Worm (Caenorhabditis elegans): ENCODE data around the gene ZK666.2.
"Not testable (repeated sequence)": the region's sequence is repeated elsewhere in the genome, so short reads cannot be mapped to it uniquely, and the experiment has no call there.

The ZK666.2 gene

ce11 chrII:10501578-10501977 is 29.9 kb upstream of the ZK666.2 start:
- peak; percentile 27 for TF ChIP-seq ham-2 (GFP tag; optimal IDR thresholded peaks at IDR 0.05)
- TF ChIP-seq blmp-1 (tag; optimal IDR thresholded peaks at IDR 0.05), result peak; percentile 3
- TF ChIP-seq elt-1 (tag; optimal IDR thresholded peaks at IDR 0.05; ENCODE audit: borderline replicate concordance, insufficient read depth), result peak; percentile 65
- no peak for TF ChIP-seq unc-39 (tag; optimal IDR thresholded peaks at IDR 0.05)
- TF ChIP-seq ces-1 (GFP tag; optimal IDR thresholded peaks at IDR 0.05), result peak; percentile 37
- TF ChIP-seq nhr-237 (tag; optimal IDR thresholded peaks at IDR 0.05), result no peak
- TF ChIP-seq unc-62 (GFP tag; optimal IDR thresholded peaks at IDR 0.05), result peak; percentile 57

ce11 chrII:10500674-10501073 is 29.0 kb upstream of the ZK666.2 start:
- no peak for TF ChIP-seq pha-4 (tag; optimal IDR thresholded peaks at IDR 0.05)
- TF ChIP-seq elt-3 (tag; optimal IDR thresholded peaks at IDR 0.05), result no peak
- no peak for TF ChIP-seq ceh-43 (GFP tag; optimal IDR thresholded peaks at IDR 0.05)
- TF ChIP-seq ham-2 (GFP tag; optimal IDR thresholded peaks at IDR 0.05), result no peak
- TF ChIP-seq sptf-1 (tag; optimal IDR thresholded peaks at IDR 0.05), result no peak
- TF ChIP-seq lin-13 (tag; optimal IDR thresholded peaks at IDR 0.05), result no peak
- no peak for TF ChIP-seq unc-120 (tag; optimal IDR thresholded peaks at IDR 0.05; ENCODE audit: poor library complexity, severe bottlenecking)
- no peak for TF ChIP-seq lsy-2 (tag; optimal IDR thresholded peaks at IDR 0.05)
- TF ChIP-seq nhr-28 (tag; optimal IDR thresholded peaks at IDR 0.05), result no peak
- no peak for TF ChIP-seq ceh-83 (GFP tag; optimal IDR thresholded peaks at IDR 0.05)
- TF ChIP-seq nhr-12 (tag; optimal IDR thresholded peaks at IDR 0.05), result no peak
- no peak for TF ChIP-seq lin-32 (GFP tag; optimal IDR thresholded peaks at IDR 0.05)
- TF ChIP-seq snpc-4 (tag; optimal IDR thresholded peaks at IDR 0.05), result no peak
- TF ChIP-seq tbx-8 (GFP tag; optimal IDR thresholded peaks at IDR 0.05), result no peak
- TF ChIP-seq ztf-11 (tag; optimal IDR thresholded peaks at IDR 0.05), result no peak
- no peak for TF ChIP-seq hlh-1 (tag; optimal IDR thresholded peaks at IDR 0.05)
- no peak for TF ChIP-seq mls-2 (tag; optimal IDR thresholded peaks at IDR 0.05)
- no peak for TF ChIP-seq bed-3 (GFP tag; optimal IDR thresholded peaks at IDR 0.05)

ce11 chrII:10495912-10496311 is 24.2 kb upstream of the ZK666.2 start, which contains the start of gene ZK666.12:
Gene ZK666.12, plus strand, starts transcription at chrII:10496212.
- TF ChIP-seq zip-8 (tag; optimal IDR thresholded peaks at IDR 0.05), result no peak
- no peak for TF ChIP-seq ceh-43 (GFP tag; optimal IDR thresholded peaks at IDR 0.05)
- no peak for TF ChIP-seq nhr-12 (tag; optimal IDR thresholded peaks at IDR 0.05)
- no peak for TF ChIP-seq ztf-11 (tag; optimal IDR thresholded peaks at IDR 0.05)
- TF ChIP-seq pha-4 (tag; optimal IDR thresholded peaks at IDR 0.05), result no peak
- TF ChIP-seq nhr-28 (tag; optimal IDR thresholded peaks at IDR 0.05), result no peak
- TF ChIP-seq nhr-76 (tag; optimal IDR thresholded peaks at IDR 0.05), result no peak
- no peak for TF ChIP-seq blmp-1 (tag; optimal IDR thresholded peaks at IDR 0.05)
- no peak for TF ChIP-seq snpc-4 (tag; optimal IDR thresholded peaks at IDR 0.05)
- no peak for TF ChIP-seq lsy-2 (tag; optimal IDR thresholded peaks at IDR 0.05)
- no peak for TF ChIP-seq hlh-1 (tag; optimal IDR thresholded peaks at IDR 0.05)
- no peak for TF ChIP-seq unc-62 (GFP tag; optimal IDR thresholded peaks at IDR 0.05)
- no peak for TF ChIP-seq ham-2 (GFP tag; optimal IDR thresholded peaks at IDR 0.05)
- TF ChIP-seq elt-1 (tag; optimal IDR thresholded peaks at IDR 0.05; ENCODE audit: borderline replicate concordance, insufficient read depth), result no peak
- no peak for TF ChIP-seq unc-120 (tag; optimal IDR thresholded peaks at IDR 0.05; ENCODE audit: poor library complexity, severe bottlenecking)

ce11 chrII:10494467-10494866 is 22.8 kb upstream of the ZK666.2 start, which contains the start of gene ZK666.14:
Gene ZK666.14, plus strand, starts transcription at chrII:10494767.
- TF ChIP-seq ceh-43 (GFP tag; optimal IDR thresholded peaks at IDR 0.05) (no peak), tbx-8 (GFP tag; optimal IDR thresholded peaks at IDR 0.05) (no peak), nhr-2 (tag; optimal IDR thresholded peaks at IDR 0.05) (no peak), pha-4 (tag; optimal IDR thresholded peaks at IDR 0.05) (no peak), ces-1 (GFP tag; optimal IDR thresholded peaks at IDR 0.05) (no peak), hlh-1 (tag; optimal IDR thresholded peaks at IDR 0.05) (no peak), bed-3 (GFP tag; optimal IDR thresholded peaks at IDR 0.05) (no peak), nhr-12 (tag; optimal IDR thresholded peaks at IDR 0.05) (no peak), ztf-11 (tag; optimal IDR thresholded peaks at IDR 0.05) (no peak), zip-8 (tag; optimal IDR thresholded peaks at IDR 0.05) (no peak), lin-13 (tag; optimal IDR thresholded peaks at IDR 0.05) (no peak), unc-39 (tag; optimal IDR thresholded peaks at IDR 0.05) (no peak), mls-2 (tag; optimal IDR thresholded peaks at IDR 0.05) (no peak)

- TF ChIP-seq ztf-11 (tag; optimal IDR thresholded peaks at IDR 0.05); sem-2 (GFP tag; optimal IDR thresholded peaks at IDR 0.05); mab-5 (tag; optimal IDR thresholded peaks at IDR 0.05): not testable (repeated sequence)
Observed at ce11 chrII:10493034-10493433, 21.3 kb upstream of the ZK666.2 start, which contains the start of gene ZK666.8. Gene ZK666.8, minus strand, starts transcription at chrII:10493134.

All from whole organism, mixed stage, embryonic.